Worm (Caenorhabditis elegans) whole organism, midembryonic: ENCODE results near the gene T04B2.3.

Experiments used
- T22C8.4 ChIP-seq: fragments of 200-800 bp; sonication (Bioruptor generic); IDR thresholded peaks from 2 replicates; pipeline ENCODE4 v1.3.6; 2022; ENCODE audit warnings: missing genetic modification characterization, missing compliant biosample characterization
- cog-1 ChIP-seq: sonication (generic microtip); optimal IDR thresholded peaks from 2 replicates; lab custom pipeline; 2016; ENCODE audit warnings: missing genetic modification characterization, missing compliant biosample characterization
- flt-1 ChIP-seq: fragments of 200-800 bp; sonication (Bioruptor generic); IDR thresholded peaks from 2 replicates; pipeline ENCODE4 v1.3.6; 2022; ENCODE audit warnings: missing genetic modification characterization, missing compliant biosample characterization
- klf-2 ChIP-seq: fragments of 200-800 bp; sonication (Bioruptor generic); conservative IDR thresholded peaks from 2 replicates; pipeline ENCODE4 v1.3.6; 2022; ENCODE audit warnings: missing genetic modification reagents, missing genetic modification characterization, missing compliant biosample characterization
- med-1 ChIP-seq: sonication (generic microtip); optimal IDR thresholded peaks from 2 replicates; lab custom pipeline; 2017; ENCODE audit warnings: missing genetic modification characterization, mild to moderate bottlenecking, missing compliant biosample characterization, antibody characterized with exemption, missing genetic modification reagents; ENCODE audit not compliant: insufficient read depth
- ref-1 ChIP-seq: fragments of 200-800 bp; sonication (Bioruptor generic); conservative IDR thresholded peaks from 2 replicates; pipeline ENCODE4 v1.3.6; 2022; ENCODE audit warnings: missing genetic modification reagents, missing genetic modification characterization, missing compliant biosample characterization
- tab-1 ChIP-seq: fragments of 200-800 bp; sonication (Bioruptor generic); IDR thresholded peaks from 2 replicates; pipeline ENCODE4 v1.3.6; 2022; ENCODE audit warnings: missing genetic modification characterization, missing compliant biosample characterization
- ztf-23 ChIP-seq: fragments of 200-800 bp; sonication (Bioruptor generic); IDR thresholded peaks from 2 replicates; pipeline ENCODE4 v1.3.6; 2022; ENCODE audit warnings: missing genetic modification reagents, missing genetic modification characterization, missing compliant biosample characterization
- ztf-29 ChIP-seq: fragments of 200-800 bp; sonication (Bioruptor generic); IDR thresholded peaks from 2 replicates; pipeline ENCODE4 v1.3.6; 2022; ENCODE audit warnings: missing genetic modification reagents, missing genetic modification characterization, missing compliant biosample characterization

The T04B2.3 gene

ce11 chrIV:10047108-10047507, at the start of gene T04B2.3:
TSS of gene T04B2.3 (plus strand) at chrIV:10047408.
- no peak for TF ChIP-seq T22C8.4 (GFP tag; lab: Robert Waterston, UW)
- no peak for TF ChIP-seq flt-1 (GFP tag; lab: Robert Waterston, UW)
- TF ChIP-seq klf-2 (GFP tag; lab: Robert Waterston, UW) = no peak
- no peak for TF ChIP-seq ztf-29 (GFP tag; lab: Robert Waterston, UW)
- TF ChIP-seq med-1 = no peak
- no peak for TF ChIP-seq ref-1 (GFP tag; lab: Robert Waterston, UW)
- TF ChIP-seq ztf-23 = no peak
- no peak for TF ChIP-seq cog-1

- TF ChIP-seq cog-1 (no peak), ztf-23 (no peak), tab-1 (GFP tag; lab: Robert Waterston, UW) (no peak), T22C8.4 (GFP tag; lab: Robert Waterston, UW) (no peak), klf-2 (GFP tag; lab: Robert Waterston, UW) (no peak), flt-1 (GFP tag; lab: Robert Waterston, UW) (no peak), med-1 (no peak), ref-1 (GFP tag; lab: Robert Waterston, UW) (no peak), ztf-29 (GFP tag; lab: Robert Waterston, UW) (no peak)
Measured at ce11 chrIV:9998487-9999218, 48.6 kb upstream of the T04B2.3 start, which contains the start of gene pyp-1. TSS of gene pyp-1 (minus strand) at chrIV:9998925.

- no peak for TF ChIP-seq ref-1 (GFP tag; lab: Robert Waterston, UW)
- no peak for TF ChIP-seq tab-1 (GFP tag; lab: Robert Waterston, UW)
- no peak for TF ChIP-seq flt-1 (GFP tag; lab: Robert Waterston, UW)
- no peak for TF ChIP-seq med-1
- no peak for TF ChIP-seq T22C8.4 (GFP tag; lab: Robert Waterston, UW)
- no peak for TF ChIP-seq ztf-29 (GFP tag; lab: Robert Waterston, UW)
- TF ChIP-seq klf-2 (GFP tag; lab: Robert Waterston, UW) = no peak
- TF ChIP-seq ztf-23 = no peak
- no peak for TF ChIP-seq cog-1
Measured at ce11 chrIV:10001748-10002147, 45.5 kb upstream of the T04B2.3 start, which contains the start of gene C47E12.3. TSS of gene C47E12.3 (minus strand) at chrIV:10001848.

- TF ChIP-seq cog-1 (no peak), ztf-29 (GFP tag; lab: Robert Waterston, UW) (no peak), med-1 (no peak), ztf-23 (no peak), flt-1 (GFP tag; lab: Robert Waterston, UW) (no peak), tab-1 (GFP tag; lab: Robert Waterston, UW) (no peak), T22C8.4 (GFP tag; lab: Robert Waterston, UW) (no peak), klf-2 (GFP tag; lab: Robert Waterston, UW) (no peak), ref-1 (GFP tag; lab: Robert Waterston, UW) (no peak)
Measured at ce11 chrIV:10003372-10003771, 43.8 kb upstream of the T04B2.3 start, which contains the start of the genes C47E12.2 and sars-1. TSS of gene C47E12.2 (minus strand) at chrIV:10003502. TSS of gene sars-1 (plus strand) at chrIV:10003726.

ce11 chrIV:10006792-10007191, 40.4 kb upstream of the T04B2.3 start, which contains the start of gene C47E12.13:
TSS of gene C47E12.13 (minus strand) at chrIV:10006892.
- TF ChIP-seq tab-1 (GFP tag; lab: Robert Waterston, UW) (no peak), med-1 (no peak), cog-1 (no peak)

- no peak for TF ChIP-seq tab-1 (GFP tag; lab: Robert Waterston, UW)
- TF ChIP-seq T22C8.4 (GFP tag; lab: Robert Waterston, UW) = no peak
- no peak for TF ChIP-seq ztf-23
- TF ChIP-seq med-1 = no peak
- TF ChIP-seq ref-1 (GFP tag; lab: Robert Waterston, UW) = no peak
Measured at ce11 chrIV:10007758-10008157, 39.5 kb upstream of the T04B2.3 start.

- TF ChIP-seq flt-1 (GFP tag; lab: Robert Waterston, UW) = no peak
Measured at ce11 chrIV:10009536-10009935, 37.7 kb upstream of the T04B2.3 start, which contains the start of gene magu-4. TSS of gene magu-4 (plus strand) at chrIV:10009753.

- TF ChIP-seq ztf-23 (no peak), cog-1 (no peak), tab-1 (GFP tag; lab: Robert Waterston, UW) (no peak), ztf-29 (GFP tag; lab: Robert Waterston, UW) (no peak), med-1 (no peak), klf-2 (GFP tag; lab: Robert Waterston, UW) (no peak), T22C8.4 (GFP tag; lab: Robert Waterston, UW) (no peak), ref-1 (GFP tag; lab: Robert Waterston, UW) (no peak), flt-1 (GFP tag; lab: Robert Waterston, UW) (no peak)
Measured at ce11 chrIV:10016977-10017376, 30.2 kb upstream of the T04B2.3 start, which contains the start of gene ent-7. TSS of gene ent-7 (plus strand) at chrIV:10017277.

ce11 chrIV:10017633-10018032, 29.6 kb upstream of the T04B2.3 start, which contains the start of gene F44D12.2:
TSS of gene F44D12.2 (minus strand) at chrIV:10017733.
- TF ChIP-seq klf-2 (GFP tag; lab: Robert Waterston, UW) = no peak
- TF ChIP-seq med-1 = no peak
- no peak for TF ChIP-seq cog-1
- TF ChIP-seq tab-1 (GFP tag; lab: Robert Waterston, UW) = no peak
- no peak for TF ChIP-seq flt-1 (GFP tag; lab: Robert Waterston, UW)
- TF ChIP-seq ztf-23 = no peak
- no peak for TF ChIP-seq ztf-29 (GFP tag; lab: Robert Waterston, UW)
- TF ChIP-seq T22C8.4 (GFP tag; lab: Robert Waterston, UW) = no peak
- TF ChIP-seq ref-1 (GFP tag; lab: Robert Waterston, UW) = no peak

ce11 chrIV:10021283-10021682, 25.9 kb upstream of the T04B2.3 start, which contains the start of gene F44D12.19:
TSS of gene F44D12.19 (plus strand) at chrIV:10021583.
- TF ChIP-seq T22C8.4 (GFP tag; lab: Robert Waterston, UW) = no peak
- TF ChIP-seq klf-2 (GFP tag; lab: Robert Waterston, UW) = no peak
- TF ChIP-seq med-1 = no peak
- no peak for TF ChIP-seq ztf-29 (GFP tag; lab: Robert Waterston, UW)
- TF ChIP-seq tab-1 (GFP tag; lab: Robert Waterston, UW) = no peak
- no peak for TF ChIP-seq cog-1
- no peak for TF ChIP-seq flt-1 (GFP tag; lab: Robert Waterston, UW)
- no peak for TF ChIP-seq ref-1 (GFP tag; lab: Robert Waterston, UW)
- TF ChIP-seq ztf-23 = no peak
